Fruit fly (Drosophila melanogaster) whole organism, pupa: Measurements from ENCODE around the gene CG32071.

Source experiments
- CG13204 ChIP-seq: fragments of 200-800 bp; sonication (Bioruptor generic); optimal IDR thresholded peaks from 2 replicates; lab custom pipeline; 2018; ENCODE audit warnings: missing biosample characterization, mild to moderate bottlenecking, missing genetic modification characterization, moderate library complexity
- CG32121 ChIP-seq: fragments of 200-800 bp; sonication (Bioruptor generic); IDR thresholded peaks from 2 replicates; pipeline ENCODE4 v1.3.6; 2022; ENCODE audit warnings: missing biosample characterization, missing genetic modification characterization
- CG4496 ChIP-seq: fragments of 200-800 bp; sonication (Bioruptor generic); IDR thresholded peaks from 3 replicates; pipeline ENCODE4 v1.3.6; 2022; ENCODE audit warnings: missing biosample characterization, missing genetic modification characterization
- Ets98B ChIP-seq: fragments of 200-800 bp; sonication (Bioruptor generic); IDR thresholded peaks from 2 replicates; pipeline ENCODE4 v1.3.6; 2022; ENCODE audit warnings: missing biosample characterization, missing genetic modification characterization

dm6 chr3L:11119901-11120418 lies 16.3 kb upstream of the CG32071 start:
- no peak for TF ChIP-seq CG13204 (GFP tag; lab: Kevin White, UChicago)
- no peak for TF ChIP-seq Ets98B
- TF ChIP-seq CG32121 (GFP tag; lab: Robert Waterston, UW): no peak
- TF ChIP-seq CG4496 (GFP tag; lab: Robert Waterston, UW): no peak
